Worm (Caenorhabditis elegans) whole organism, L4 larva: ENCODE results near the gene C08F8.6.
A peak's percentile ranks its signal among the peaks of the same experiment; 100 is the strongest.

ENCODE experiments used
- D1046.2 ChIP-seq: fragments of 200-800 bp; sonication (Bioruptor generic); IDR thresholded peaks from 2 replicates; pipeline ENCODE4 v1.3.6; 2022; ENCODE audit warnings: missing genetic modification characterization, missing compliant biosample characterization
- F26F4.8 ChIP-seq: fragments of 200-800 bp; sonication (Bioruptor generic); conservative IDR thresholded peaks from 2 replicates; pipeline ENCODE4 v1.3.6; 2022; ENCODE audit warnings: missing genetic modification characterization, missing compliant biosample characterization
- F44E2.7 ChIP-seq: fragments of 200-800 bp; sonication (Bioruptor generic); IDR thresholded peaks from 2 replicates; pipeline ENCODE4 v2.1.2; 2022; ENCODE audit warnings: missing genetic modification characterization, missing compliant biosample characterization
- F49E8.2 ChIP-seq: sonication (generic microtip); optimal IDR thresholded peaks from 2 replicates; lab custom pipeline; 2016; ENCODE audit warnings: missing compliant biosample characterization, mild to moderate bottlenecking, missing genetic modification characterization, borderline replicate concordance
- T20F7.1 ChIP-seq: fragments of 200-800 bp; sonication (Bioruptor generic); optimal IDR thresholded peaks from 2 replicates; lab custom pipeline; 2018; ENCODE audit warnings: mild to moderate bottlenecking, missing genetic modification characterization, missing compliant biosample characterization
- Y105C5A.15 ChIP-seq: fragments of 200-800 bp; sonication (Bioruptor generic); IDR thresholded peaks from 2 replicates; pipeline ENCODE4 v1.3.6; 2022; ENCODE audit warnings: missing genetic modification characterization, missing compliant biosample characterization
- Y48G9A.11 ChIP-seq: fragments of 200-800 bp; sonication (Bioruptor generic); IDR thresholded peaks from 2 replicates; pipeline ENCODE4 v1.3.6; 2022; ENCODE audit warnings: missing genetic modification reagents, missing genetic modification characterization, missing compliant biosample characterization
- Y75B8A.6 ChIP-seq: fragments of 200-800 bp; sonication (Bioruptor generic); IDR thresholded peaks from 2 replicates; pipeline ENCODE4 v1.3.6; 2022; ENCODE audit warnings: missing genetic modification reagents, missing genetic modification characterization, missing compliant biosample characterization
- ZK546.5 ChIP-seq, 2 experiments: sonication (generic microtip); optimal IDR thresholded peaks; 2 replicates each; lab custom pipeline; 2017; ENCODE audit warnings: missing biosample characterization in 2 of 2, missing genetic modification characterization in 2 of 2
- aha-1 ChIP-seq: fragments of 150-350 bp; peaks from one replicate; lab custom pipeline; 2014; ENCODE audit warnings: missing biosample characterization, missing genetic modification characterization
- ama-1 ChIP-seq: fragments of 150-350 bp; optimal IDR thresholded peaks from 2 replicates; lab custom pipeline; 2014; ENCODE audit warnings: inconsistent platforms, mixed read lengths
- attf-4 ChIP-seq: sonication (generic microtip); optimal IDR thresholded peaks from 3 replicates; lab custom pipeline; 2017; ENCODE audit warnings: missing biosample characterization, missing genetic modification characterization
- ceh-28 ChIP-seq: fragments of 150-350 bp; optimal IDR thresholded peaks from 2 replicates; lab custom pipeline; 2014; ENCODE audit warnings: missing biosample characterization, missing genetic modification reagents, missing genetic modification characterization
- ceh-82 ChIP-seq: sonication (generic microtip); optimal IDR thresholded peaks from 2 replicates; lab custom pipeline; 2017; ENCODE audit warnings: missing biosample characterization, missing genetic modification characterization
- ces-1 ChIP-seq: fragments of 150-350 bp; sonication (generic microtip); optimal IDR thresholded peaks from 4 replicates; lab custom pipeline; 2014; ENCODE audit warnings: missing biosample characterization, missing genetic modification reagents, missing genetic modification characterization
- daf-16 ChIP-seq, 3 experiments: sonication (generic microtip); optimal IDR thresholded peaks; 2 replicates each; lab custom pipeline; 2016 to 2017; ENCODE audit warnings: missing genetic modification characterization in 3 of 3, missing genetic modification reagents in 3 of 3, mild to moderate bottlenecking in 2 of 3, missing compliant biosample characterization in 2 of 3, missing biosample characterization in 1 of 3, moderate library complexity in 1 of 3
- daf-19 ChIP-seq: fragments of 200-800 bp; sonication (Bioruptor generic); conservative IDR thresholded peaks from 2 replicates; pipeline ENCODE4 v1.3.6; 2022; ENCODE audit warnings: missing genetic modification characterization, missing compliant biosample characterization
- daf-8 ChIP-seq: fragments of 200-800 bp; sonication (Bioruptor generic); IDR thresholded peaks from 2 replicates; pipeline ENCODE4 v1.3.6; 2022; ENCODE audit warnings: missing genetic modification characterization, missing compliant biosample characterization
- dmd-9 ChIP-seq: fragments of 200-800 bp; sonication (Bioruptor generic); IDR thresholded peaks from 2 replicates; pipeline ENCODE4 v1.3.6; 2022; ENCODE audit warnings: missing genetic modification reagents, missing genetic modification characterization, missing compliant biosample characterization
- dpl-1 ChIP-seq: fragments of 150-350 bp; optimal IDR thresholded peaks from 2 replicates; lab custom pipeline; 2014; ENCODE audit warnings: missing biosample characterization, missing genetic modification reagents, missing genetic modification characterization
- duxl-1 ChIP-seq: sonication (generic microtip); optimal IDR thresholded peaks from 2 replicates; lab custom pipeline; 2016; ENCODE audit warnings: mild to moderate bottlenecking, missing genetic modification characterization, moderate library complexity, missing compliant biosample characterization; ENCODE audit not compliant: poor library complexity
- dve-1 ChIP-seq: sonication (generic microtip); optimal IDR thresholded peaks from 2 replicates; lab custom pipeline; 2017; ENCODE audit warnings: antibody characterized with exemption, mild to moderate bottlenecking, missing genetic modification characterization, missing compliant biosample characterization; ENCODE audit not compliant: insufficient read depth
- egl-27 ChIP-seq: sonication (generic microtip); optimal IDR thresholded peaks from 3 replicates; lab custom pipeline; 2017; ENCODE audit warnings: missing biosample characterization, missing genetic modification reagents, missing genetic modification characterization
- gei-8 ChIP-seq: fragments of 200-800 bp; sonication (Bioruptor generic); optimal IDR thresholded peaks from 2 replicates; lab custom pipeline; 2018; ENCODE audit warnings: mild to moderate bottlenecking, missing genetic modification characterization, missing compliant biosample characterization
- hlh-11 ChIP-seq: fragments of 200-800 bp; sonication (Bioruptor generic); optimal IDR thresholded peaks from 2 replicates; lab custom pipeline; 2018; ENCODE audit warnings: mild to moderate bottlenecking, missing genetic modification characterization, missing compliant biosample characterization
- lin-1 ChIP-seq: fragments of 200-800 bp; sonication (Bioruptor generic); IDR thresholded peaks from 2 replicates; pipeline ENCODE4 v1.3.6; 2022; ENCODE audit warnings: missing genetic modification reagents, missing genetic modification characterization, missing compliant biosample characterization
- lin-13 ChIP-seq: fragments of 150-350 bp; optimal IDR thresholded peaks from 2 replicates; lab custom pipeline; 2014; ENCODE audit warnings: missing biosample characterization, missing genetic modification reagents, missing genetic modification characterization
- lin-38 ChIP-seq: fragments of 200-800 bp; sonication (Bioruptor generic); IDR thresholded peaks from 2 replicates; pipeline ENCODE4 v1.3.6; 2022; ENCODE audit warnings: missing genetic modification reagents, missing genetic modification characterization, missing compliant biosample characterization
- lsy-2 ChIP-seq, 2 experiments: fragments of 150-350 bp in 1 of 2; sonication (generic microtip) in 1 of 2; optimal IDR thresholded peaks; 2 replicates each; lab custom pipeline; 2014 to 2017; ENCODE audit warnings: missing biosample characterization in 2 of 2, missing genetic modification characterization in 2 of 2
- madf-5 ChIP-seq, 2 experiments: fragments of 200-800 bp; sonication (Bioruptor generic); IDR thresholded peaks; 2 replicates each; pipeline ENCODE4 v1.3.6; 2022; ENCODE audit warnings: missing compliant biosample characterization in 2 of 2, missing genetic modification characterization in 2 of 2
- mdl-1 ChIP-seq, 2 experiments: fragments of 150-350 bp in 1 of 2; sonication (generic microtip) in 1 of 2; optimal IDR thresholded peaks; 2 replicates each; lab custom pipeline; 2014 to 2017; ENCODE audit warnings: missing biosample characterization in 2 of 2, missing genetic modification characterization in 2 of 2
- mep-1 ChIP-seq: fragments of 150-350 bp; sonication (generic microtip); optimal IDR thresholded peaks from 3 replicates; lab custom pipeline; 2014; ENCODE audit warnings: missing biosample characterization, missing genetic modification characterization
- mes-2 ChIP-seq: sonication (generic microtip); optimal IDR thresholded peaks from 2 replicates; lab custom pipeline; 2016; ENCODE audit warnings: missing genotype, mild to moderate bottlenecking, missing genetic modification characterization, missing compliant biosample characterization; ENCODE audit not compliant: poor library complexity, severe bottlenecking
- nhr-237 ChIP-seq: sonication (generic microtip); optimal IDR thresholded peaks from 2 replicates; lab custom pipeline; 2017; ENCODE audit warnings: missing biosample characterization, missing genetic modification characterization
- nhr-28 ChIP-seq: fragments of 150-350 bp; optimal IDR thresholded peaks from 2 replicates; lab custom pipeline; 2014; ENCODE audit warnings: missing biosample characterization, missing genetic modification characterization
- nhr-48 ChIP-seq: sonication (generic microtip); optimal IDR thresholded peaks from 2 replicates; lab custom pipeline; 2016; ENCODE audit warnings: mild to moderate bottlenecking, missing genetic modification characterization, missing compliant biosample characterization
- php-3 ChIP-seq: fragments of 200-800 bp; sonication (Bioruptor generic); IDR thresholded peaks from 2 replicates; pipeline ENCODE4 v1.3.6; 2022; ENCODE audit warnings: missing genetic modification reagents, missing genetic modification characterization, missing compliant biosample characterization
- saeg-2 ChIP-seq: fragments of 200-800 bp; sonication (Bioruptor generic); IDR thresholded peaks from 2 replicates; pipeline ENCODE4 v1.3.6; 2022; ENCODE audit warnings: missing genetic modification reagents, missing genetic modification characterization, missing compliant biosample characterization
- snpc-1.2 ChIP-seq: fragments of 200-800 bp; sonication (Bioruptor generic); IDR thresholded peaks from 2 replicates; pipeline ENCODE4 v1.3.6; 2022; ENCODE audit warnings: missing genetic modification reagents, missing genetic modification characterization, missing compliant biosample characterization
- spr-1 ChIP-seq: sonication (generic microtip); optimal IDR thresholded peaks from 2 replicates; lab custom pipeline; 2016; ENCODE audit warnings: mild to moderate bottlenecking, missing genetic modification characterization, missing compliant biosample characterization
- spr-3 ChIP-seq: fragments of 200-800 bp; sonication (Bioruptor generic); optimal IDR thresholded peaks from 2 replicates; lab custom pipeline; 2018; ENCODE audit warnings: mild to moderate bottlenecking, missing genetic modification characterization, missing compliant biosample characterization
- tra-1 ChIP-seq: fragments of 200-800 bp; sonication (Bioruptor generic); IDR thresholded peaks from 2 replicates; pipeline ENCODE4 v1.3.6; 2022; ENCODE audit warnings: missing genetic modification reagents, missing genetic modification characterization, missing compliant biosample characterization
- zfp-2 ChIP-seq: sonication (generic microtip); optimal IDR thresholded peaks from 2 replicates; lab custom pipeline; 2016; ENCODE audit warnings: mild to moderate bottlenecking, missing genetic modification characterization, missing compliant biosample characterization
- zfp-3 ChIP-seq: fragments of 200-800 bp; sonication (Bioruptor generic); conservative IDR thresholded peaks from 2 replicates; pipeline ENCODE4 v1.3.6; 2022; ENCODE audit warnings: missing genetic modification reagents, missing genetic modification characterization, missing compliant biosample characterization
- zip-11 ChIP-seq: fragments of 200-800 bp; sonication (Bioruptor generic); IDR thresholded peaks from 2 replicates; pipeline ENCODE4 v1.3.6; 2022; ENCODE audit warnings: missing genetic modification characterization, missing compliant biosample characterization
- zip-2 ChIP-seq: fragments of 150-350 bp; optimal IDR thresholded peaks from 2 replicates; lab custom pipeline; 2014; ENCODE audit warnings: missing biosample characterization, missing genetic modification characterization
- ztf-11 ChIP-seq: fragments of 150-350 bp; optimal IDR thresholded peaks from 2 replicates; lab custom pipeline; 2014; ENCODE audit warnings: missing biosample characterization, missing genetic modification characterization
- ztf-7 ChIP-seq: fragments of 150-350 bp; optimal IDR thresholded peaks from 2 replicates; lab custom pipeline; 2014; ENCODE audit warnings: missing biosample characterization, missing genetic modification characterization

C08F8.6 gene

ce11 chrIV:11148788-11149366 lies 15.9 kb downstream of the C08F8.6 start (continued):
- TF ChIP-seq F49E8.2, result no peak
- TF ChIP-seq ceh-82 (tag; lab: Kevin White, UChicago), result no peak
- TF ChIP-seq attf-4 (tag; lab: Kevin White, UChicago), result no peak
- TF ChIP-seq aha-1 (tag; lab: Kevin White, UChicago), result peak; percentile 8
- no peak for TF ChIP-seq lin-1 (GFP tag; lab: Robert Waterston, UW)
- TF ChIP-seq zip-11 (GFP tag; lab: Robert Waterston, UW), result no peak
- peak; percentile 17 for TF ChIP-seq dpl-1 (GFP tag; lab: Kevin White, UChicago)
- no peak for TF ChIP-seq dmd-9 (GFP tag; lab: Robert Waterston, UW)
- TF ChIP-seq snpc-1.2 (GFP tag; lab: Robert Waterston, UW), result 0 out of 2 replicates have a peak, but pooled peaks have one; percentile 10
- TF ChIP-seq hlh-11 (tag; lab: Kevin White, UChicago), result peak; percentile 49
- peak in 1 of 2 experiments; percentile 50 for TF ChIP-seq mdl-1 (tag; optimal IDR thresholded peaks at IDR 0.05; lab: Kevin White, UChicago)
- no peak for TF ChIP-seq saeg-2
- peak; percentile 38; the same call in 1 of the 2 replicates for TF ChIP-seq php-3 (GFP tag; lab: Robert Waterston, UW)
- TF ChIP-seq tra-1 (GFP tag; lab: Robert Waterston, UW), result no peak
- no peak for TF ChIP-seq ztf-7 (tag; lab: Kevin White, UChicago)
- no peak for TF ChIP-seq daf-8 (GFP tag; lab: Robert Waterston, UW)
- no peak for TF ChIP-seq ztf-11 (tag; lab: Kevin White, UChicago)
- TF ChIP-seq ceh-28, result no peak
- TF ChIP-seq zfp-2 (tag; lab: Kevin White, UChicago), result no peak
- no peak for TF ChIP-seq lin-13 (GFP tag; lab: Kevin White, UChicago)
- TF ChIP-seq nhr-237, result no peak
- TF ChIP-seq ces-1 (GFP tag; lab: Kevin White, UChicago), result no peak
- TF ChIP-seq Y75B8A.6, result no peak
- peak; percentile 4 for TF ChIP-seq nhr-28 (tag; lab: Kevin White, UChicago)
- TF ChIP-seq madf-5 (GFP tag; IDR thresholded peaks at IDR 0.05; lab: Robert Waterston, UW), result no peak
- no peak for TF ChIP-seq D1046.2 (GFP tag; lab: Robert Waterston, UW)

DNA sequence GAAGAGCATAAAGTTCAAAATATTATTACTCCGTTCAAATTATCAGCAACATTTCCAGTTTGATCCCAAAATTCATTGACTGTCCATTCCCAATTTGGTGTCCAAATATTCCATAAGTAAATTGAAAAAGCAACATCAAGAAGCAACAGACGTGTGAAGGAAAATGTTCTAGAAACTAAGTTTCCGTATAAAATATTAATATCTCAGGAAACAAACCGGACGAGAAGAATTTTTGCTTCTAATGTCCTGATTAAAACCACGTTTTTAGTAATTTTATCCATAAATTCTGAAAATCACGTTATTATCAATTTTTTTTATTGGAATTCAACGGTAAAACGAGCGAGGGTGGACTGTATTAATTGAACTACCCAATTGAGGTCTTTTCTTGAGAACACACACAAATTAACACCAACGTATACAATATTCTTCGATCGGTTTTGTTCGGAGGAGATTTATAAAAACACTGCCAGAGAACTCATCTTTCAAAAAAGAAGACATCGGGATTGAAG lies 17.7 kb downstream of the C08F8.6 start, which contains the start of gene pigq-1:
TSS of gene pigq-1 (minus strand) at position 286 of the 509 bp plus-strand sequence.
- TF ChIP-seq zip-2 (tag; lab: Kevin White, UChicago) (peak; percentile 6), mes-2 (tag; lab: Kevin White, UChicago) (peak; percentile 16), zfp-3 (GFP tag; lab: Robert Waterston, UW) (peak; percentile 61; the same call in 1 of the 2 replicates), nhr-48 (tag; lab: Kevin White, UChicago) (peak; percentile 40), ama-1 (lab: Kevin White, UChicago) (peak; percentile 89), F49E8.2 (peak; percentile 40), T20F7.1 (GFP tag; lab: Kevin White, UChicago) (peak; percentile 53), ZK546.5 (tag; optimal IDR thresholded peaks at IDR 0.05; lab: Kevin White, UChicago) (no peak), spr-1 (tag; lab: Kevin White, UChicago) (peak; percentile 43), egl-27 (tag; lab: Kevin White, UChicago) (no peak), lsy-2 (tag; optimal IDR thresholded peaks at IDR 0.05; lab: Kevin White, UChicago) (peak in 1 of 2 experiments; percentile 71), Y48G9A.11 (GFP tag; lab: Robert Waterston, UW) (peak; percentile 36; the same call in 1 of the 2 replicates), lin-38 (GFP tag; lab: Robert Waterston, UW) (peak; percentile 65), spr-3 (peak; percentile 49), mep-1 (tag; lab: Kevin White, UChicago) (peak; percentile 63), ceh-82 (tag; lab: Kevin White, UChicago) (no peak), duxl-1 (tag; lab: Kevin White, UChicago) (no peak), F26F4.8 (0 out of 2 replicates have a peak, but pooled peaks have one; percentile 18), zip-11 (GFP tag; lab: Robert Waterston, UW) (no peak), daf-19 (0 out of 2 replicates have a peak, but pooled peaks have one; percentile 28), zfp-2 (tag; lab: Kevin White, UChicago) (peak; percentile 25), dve-1 (tag; lab: Kevin White, UChicago) (peak; percentile 20), dpl-1 (GFP tag; lab: Kevin White, UChicago) (peak; percentile 21), gei-8 (GFP tag; lab: Kevin White, UChicago) (peak; percentile 31), daf-16 (GFP tag; optimal IDR thresholded peaks at IDR 0.05; lab: Kevin White, UChicago) (peak in 1 of 2 experiments; percentile 40), daf-16 (tag; optimal IDR thresholded peaks at IDR 0.05; lab: Kevin White, UChicago) (peak; percentile 49), Y105C5A.15 (0 out of 2 replicates have a peak, but pooled peaks have one; percentile 54), snpc-1.2 (GFP tag; lab: Robert Waterston, UW) (peak; percentile 65; the same call in 1 of the 2 replicates), F44E2.7 (no peak)
